ENCODE assay signal across 4 fruit fly cellular contexts in the genomic region with DNA sequence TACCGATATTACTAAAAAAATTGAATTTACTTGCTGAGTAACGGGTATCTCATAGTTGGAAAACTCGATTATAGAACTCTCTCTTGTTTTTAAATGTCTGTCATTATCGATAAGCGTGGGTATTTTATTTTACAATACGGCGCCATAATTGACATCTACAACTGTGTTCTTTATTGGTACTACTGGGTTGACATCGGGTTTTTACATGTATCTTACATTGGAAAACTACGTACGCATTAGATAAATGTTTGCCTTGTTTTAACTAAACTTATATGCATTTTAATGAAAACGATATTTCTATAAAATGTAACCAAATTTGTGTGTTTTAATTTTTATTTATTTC.
A peak's percentile ranks its signal among the peaks of the same experiment; 100 is the strongest.
TF ChIP-seq lines count a peak whose summit lies in the region.

No protein-coding gene starts in this region.

- peak; percentile 88 to 91 for TF ChIP-seq CTCF in S2 (optimal IDR thresholded peaks at IDR 0.05; lab: Kevin White, UChicago)
- TF ChIP-seq CTCF in whole organism, embryonic (GFP tag; optimal IDR thresholded peaks at IDR 0.05; lab: Kevin White, UChicago): peak; percentile 96

TF ChIP-seq in whole organism, adult, 20 proteins besides CTCF, POLR2A, EP300 and RAD21:
- TF ChIP-seq cic (GFP tag; optimal IDR thresholded peaks at IDR 0.05; lab: Kevin White, UChicago) (no peak), bab1 (GFP tag; optimal IDR thresholded peaks at IDR 0.05; lab: Kevin White, UChicago) (peak; percentile 36), Hr96 (GFP tag; optimal IDR thresholded peaks at IDR 0.05; lab: Kevin White, UChicago) (no peak)

TF ChIP-seq in whole organism, embryonic, 481 proteins besides CTCF, POLR2A, EP300 and RAD21:
- TF ChIP-seq CG33213 (GFP tag; optimal IDR thresholded peaks at IDR 0.05; lab: Kevin White, UChicago) (peak; percentile 59), pzg (GFP tag; optimal IDR thresholded peaks at IDR 0.05; lab: Kevin White, UChicago) (peak; percentile 60), Atf6 (GFP tag; IDR thresholded peaks at IDR 0.05; lab: Robert Waterston, UW) (no peak), Myb (GFP tag; optimal IDR thresholded peaks at IDR 0.05; lab: Kevin White, UChicago) (peak; percentile 71), Med (GFP tag; lab: Kevin White, UChicago) (peak; percentile 79), org-1 (GFP tag; optimal IDR thresholded peaks at IDR 0.05; lab: Kevin White, UChicago) (no peak), Dp (GFP tag; optimal IDR thresholded peaks at IDR 0.05; lab: Kevin White, UChicago) (peak; percentile 70), MESR4 (GFP tag; optimal IDR thresholded peaks at IDR 0.05; lab: Kevin White, UChicago) (no peak), gsb-n (tag; optimal IDR thresholded peaks at IDR 0.05; lab: Kevin White, UChicago) (peak; percentile 30), Dref (GFP tag; IDR thresholded peaks at IDR 0.05; lab: Robert Waterston, UW) (no peak), CG1603 (tag; optimal IDR thresholded peaks at IDR 0.05; lab: Kevin White, UChicago) (peak; percentile 13), schlank (tag; optimal IDR thresholded peaks at IDR 0.05; lab: Kevin White, UChicago) (no peak), CG7839 (tag; optimal IDR thresholded peaks at IDR 0.05; lab: Kevin White, UChicago) (no peak), CG5180 (GFP tag; optimal IDR thresholded peaks at IDR 0.05; lab: Kevin White, UChicago) (no peak), Jarid2 (GFP tag; optimal IDR thresholded peaks at IDR 0.05; lab: Kevin White, UChicago) (no peak), vnd (GFP tag; IDR thresholded peaks at IDR 0.05; lab: Robert Waterston, UW; ENCODE audit: partially characterized antibody) (no peak), gfzf (GFP tag; optimal IDR thresholded peaks at IDR 0.05; lab: Kevin White, UChicago) (peak; percentile 35), Sry-δ (GFP tag; optimal IDR thresholded peaks at IDR 0.05; lab: Kevin White, UChicago) (peak; percentile 59), pita (GFP tag; optimal IDR thresholded peaks at IDR 0.05; lab: Kevin White, UChicago) (peak; percentile 36), CG17568 (GFP tag; optimal IDR thresholded peaks at IDR 0.05; lab: Kevin White, UChicago) (no peak), stwl (tag; optimal IDR thresholded peaks at IDR 0.05; lab: Kevin White, UChicago) (peak; percentile 96), Lhr (GFP tag; optimal IDR thresholded peaks at IDR 0.05; lab: Kevin White, UChicago) (peak; percentile 62)

TF ChIP-seq in whole organism, wandering third instar larva, 38 proteins besides CTCF, POLR2A, EP300 and RAD21:
- TF ChIP-seq Vsx2 (GFP tag; optimal IDR thresholded peaks at IDR 0.05; lab: Kevin White, UChicago; ENCODE audit: partially characterized antibody) (no peak), Myc (optimal IDR thresholded peaks at IDR 0.05; lab: Kevin White, UChicago) (peak; percentile 41)
